Worm (Caenorhabditis elegans) whole organism, midembryonic: Measurements from ENCODE around the gene Y57G7A.3.

Source experiments
- T22C8.4 ChIP-seq: fragments of 200-800 bp; sonication (Bioruptor generic); IDR thresholded peaks from 2 replicates; pipeline ENCODE4 v1.3.6; 2022; ENCODE audit warnings: missing genetic modification characterization, missing compliant biosample characterization
- cog-1 ChIP-seq: sonication (generic microtip); optimal IDR thresholded peaks from 2 replicates; lab custom pipeline; 2016; ENCODE audit warnings: missing genetic modification characterization, missing compliant biosample characterization
- flt-1 ChIP-seq: fragments of 200-800 bp; sonication (Bioruptor generic); IDR thresholded peaks from 2 replicates; pipeline ENCODE4 v1.3.6; 2022; ENCODE audit warnings: missing genetic modification characterization, missing compliant biosample characterization
- klf-2 ChIP-seq: fragments of 200-800 bp; sonication (Bioruptor generic); conservative IDR thresholded peaks from 2 replicates; pipeline ENCODE4 v1.3.6; 2022; ENCODE audit warnings: missing genetic modification reagents, missing genetic modification characterization, missing compliant biosample characterization
- med-1 ChIP-seq: sonication (generic microtip); optimal IDR thresholded peaks from 2 replicates; lab custom pipeline; 2017; ENCODE audit warnings: missing genetic modification characterization, mild to moderate bottlenecking, missing compliant biosample characterization, antibody characterized with exemption, missing genetic modification reagents; ENCODE audit not compliant: insufficient read depth
- ref-1 ChIP-seq: fragments of 200-800 bp; sonication (Bioruptor generic); conservative IDR thresholded peaks from 2 replicates; pipeline ENCODE4 v1.3.6; 2022; ENCODE audit warnings: missing genetic modification reagents, missing genetic modification characterization, missing compliant biosample characterization
- tab-1 ChIP-seq: fragments of 200-800 bp; sonication (Bioruptor generic); IDR thresholded peaks from 2 replicates; pipeline ENCODE4 v1.3.6; 2022; ENCODE audit warnings: missing genetic modification characterization, missing compliant biosample characterization
- ztf-23 ChIP-seq: fragments of 200-800 bp; sonication (Bioruptor generic); IDR thresholded peaks from 2 replicates; pipeline ENCODE4 v1.3.6; 2022; ENCODE audit warnings: missing genetic modification reagents, missing genetic modification characterization, missing compliant biosample characterization
- ztf-29 ChIP-seq: fragments of 200-800 bp; sonication (Bioruptor generic); IDR thresholded peaks from 2 replicates; pipeline ENCODE4 v1.3.6; 2022; ENCODE audit warnings: missing genetic modification reagents, missing genetic modification characterization, missing compliant biosample characterization

Gene Y57G7A.3

DNA sequence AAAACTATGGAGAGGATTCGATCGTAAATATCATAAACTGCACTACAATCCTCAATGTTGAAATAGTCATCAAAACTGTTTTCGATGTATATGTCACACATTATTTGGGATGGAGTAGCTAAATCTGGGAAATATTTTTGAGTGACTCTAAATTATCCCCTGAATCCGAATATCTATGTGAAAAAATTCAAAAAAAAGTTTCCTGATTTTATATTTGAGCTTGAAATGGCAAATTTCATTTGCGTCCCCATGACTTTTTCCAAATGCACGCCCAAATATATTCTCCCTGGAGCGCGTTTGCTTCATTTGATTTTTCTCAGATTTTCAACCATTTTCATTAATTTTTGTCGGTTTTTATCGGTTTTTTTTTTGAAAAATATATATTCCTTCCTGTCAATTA lies 7.6 kb downstream of the Y57G7A.3 start, which contains the start of gene srz-64:
Gene srz-64 (minus strand): TSS at position 101 of the 400 bp plus-strand sequence.
- TF ChIP-seq ztf-29 (GFP tag; lab: Robert Waterston, UW) = no peak
- TF ChIP-seq med-1 (GFP tag; lab: Kevin White, UChicago) = no peak

DNA sequence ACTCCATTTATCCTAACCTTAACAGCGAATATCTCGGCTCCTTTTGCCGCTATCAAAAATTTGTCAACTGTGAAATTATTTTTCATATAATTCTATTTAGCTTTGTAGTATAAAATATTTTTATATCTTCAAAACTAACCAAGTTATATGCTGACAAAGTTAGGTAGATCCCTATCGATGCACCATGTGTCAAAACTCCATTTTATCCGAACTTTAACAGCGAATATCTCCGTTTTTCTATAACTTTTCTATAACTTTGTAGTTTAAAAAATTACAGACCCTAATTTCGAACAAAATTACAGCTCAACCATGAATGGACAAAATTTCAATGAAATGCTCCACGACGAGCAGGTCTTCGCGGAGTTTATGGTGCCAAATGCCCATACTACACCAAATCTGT lies 10.2 kb downstream of the Y57G7A.3 start, which contains the start of gene Y57G7A.2:
Gene Y57G7A.2 (plus strand): TSS at position 301 of the 400 bp plus-strand sequence.
- TF ChIP-seq ztf-29 (GFP tag; lab: Robert Waterston, UW) = no peak
- no peak for TF ChIP-seq flt-1 (GFP tag; lab: Robert Waterston, UW)
- TF ChIP-seq med-1 (GFP tag; lab: Kevin White, UChicago) = no peak
- no peak for TF ChIP-seq ref-1 (GFP tag; lab: Robert Waterston, UW)
- no peak for TF ChIP-seq tab-1
- no peak for TF ChIP-seq cog-1 (tag; lab: Kevin White, UChicago)
- TF ChIP-seq T22C8.4 = no peak
- TF ChIP-seq ztf-23 = no peak
- no peak for TF ChIP-seq klf-2

DNA sequence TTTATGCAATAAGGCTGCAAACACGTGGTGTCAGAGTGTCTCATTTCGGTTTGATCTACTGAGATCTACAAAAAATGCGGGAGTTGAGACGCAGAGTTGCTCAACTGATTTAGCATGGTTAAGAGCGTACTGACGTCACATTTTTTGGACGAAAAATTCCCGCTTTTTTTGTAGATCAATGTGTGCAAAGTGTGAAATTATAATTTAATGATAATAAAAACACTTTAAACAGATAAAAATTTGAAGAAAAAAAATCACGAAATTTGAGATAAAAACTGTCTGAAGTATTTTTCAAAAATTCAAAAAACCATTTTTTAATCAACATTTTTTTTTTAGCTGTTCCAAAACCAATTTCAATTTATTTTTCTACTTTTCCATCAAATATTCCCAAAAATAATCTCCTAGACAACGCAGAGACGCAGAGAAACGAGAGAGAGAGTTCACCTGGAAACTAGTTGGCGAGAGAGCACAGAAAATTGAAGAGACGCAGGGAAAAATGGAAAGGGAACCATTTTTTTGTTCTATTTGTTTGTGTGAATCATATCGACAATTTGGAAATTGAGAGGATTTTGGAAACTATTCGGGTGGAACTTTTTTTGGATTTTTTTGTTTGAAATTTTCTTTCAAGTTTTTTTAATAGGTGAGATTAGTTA lies 11.6 kb downstream of the Y57G7A.3 start:
- TF ChIP-seq T22C8.4 (no peak), ztf-23 (no peak), med-1 (GFP tag; lab: Kevin White, UChicago) (no peak), ztf-29 (GFP tag; lab: Robert Waterston, UW) (no peak), cog-1 (tag; lab: Kevin White, UChicago) (no peak), tab-1 (no peak), klf-2 (no peak), flt-1 (GFP tag; lab: Robert Waterston, UW) (no peak)

ce11 chrII:1297697-1298093 lies 12.1 kb downstream of the Y57G7A.3 start:
- TF ChIP-seq ref-1 (GFP tag; lab: Robert Waterston, UW) (no peak), T22C8.4 (no peak), med-1 (GFP tag; lab: Kevin White, UChicago) (no peak), cog-1 (tag; lab: Kevin White, UChicago) (no peak)

- TF ChIP-seq T22C8.4 (no peak), tab-1 (no peak), ztf-23 (no peak)
These were observed 12.6 kb downstream of the Y57G7A.3 start, which contains the start of gene Y57G7A.1 for ce11 chrII:1298169-1298568. Gene Y57G7A.1 (plus strand): TSS chrII:1298469.

ce11 chrII:1301554-1301953 lies 16.0 kb downstream of the Y57G7A.3 start, which contains the start of gene glb-31:
Gene glb-31 (minus strand): TSS chrII:1301654.
- no peak for TF ChIP-seq cog-1 (tag; lab: Kevin White, UChicago)
- TF ChIP-seq flt-1 (GFP tag; lab: Robert Waterston, UW) = no peak
- TF ChIP-seq ztf-29 (GFP tag; lab: Robert Waterston, UW) = no peak
- no peak for TF ChIP-seq ref-1 (GFP tag; lab: Robert Waterston, UW)
- no peak for TF ChIP-seq ztf-23

ce11 chrII:1306036-1306435 lies 20.5 kb downstream of the Y57G7A.3 start, which contains the start of gene emc-2:
Gene emc-2 (minus strand): TSS chrII:1306136.
- TF ChIP-seq tab-1 (no peak), T22C8.4 (0 out of 2 replicates have a peak, but pooled peaks have one; percentile 32)

DNA sequence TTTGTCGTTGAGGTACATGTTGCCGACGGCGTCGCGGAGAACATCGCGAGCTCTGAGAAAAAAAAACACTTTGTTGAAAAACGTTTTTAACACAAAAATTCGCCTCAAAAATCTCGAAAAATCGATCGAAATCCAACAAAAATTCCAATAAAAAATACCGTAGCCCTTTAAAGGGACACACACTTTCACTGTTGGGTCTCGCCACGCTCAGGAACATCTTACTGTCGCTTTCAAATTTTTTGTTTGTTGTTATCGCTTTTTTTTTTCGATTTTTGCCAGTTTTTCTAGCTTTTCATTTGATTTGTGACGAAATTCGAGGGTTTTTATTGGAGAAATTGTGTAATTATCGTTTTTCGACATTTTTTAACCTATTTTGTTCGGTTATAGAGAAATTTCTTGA lies 21.0 kb downstream of the Y57G7A.3 start:
- TF ChIP-seq med-1 (GFP tag; lab: Kevin White, UChicago) (no peak), klf-2 (no peak), ztf-23 (no peak), T22C8.4 (no peak), flt-1 (GFP tag; lab: Robert Waterston, UW) (no peak), ztf-29 (GFP tag; lab: Robert Waterston, UW) (no peak), tab-1 (no peak), ref-1 (GFP tag; lab: Robert Waterston, UW) (no peak), cog-1 (tag; lab: Kevin White, UChicago) (no peak)

ce11 chrII:1309892-1310516 lies 24.4 kb downstream of the Y57G7A.3 start, which contains the start of the genes alh-6 and fcho-1:
Gene alh-6 (minus strand): TSS chrII:1310133.
Gene fcho-1 (plus strand): TSS chrII:1310515.
- no peak for TF ChIP-seq ztf-23
- TF ChIP-seq cog-1 (tag; lab: Kevin White, UChicago) = no peak
- no peak for TF ChIP-seq ztf-29 (GFP tag; lab: Robert Waterston, UW)
- no peak for TF ChIP-seq flt-1 (GFP tag; lab: Robert Waterston, UW)
- no peak for TF ChIP-seq T22C8.4
- TF ChIP-seq med-1 (GFP tag; lab: Kevin White, UChicago) = no peak
- no peak for TF ChIP-seq klf-2
- TF ChIP-seq tab-1 = no peak
- TF ChIP-seq ref-1 (GFP tag; lab: Robert Waterston, UW) = no peak

- TF ChIP-seq cog-1 (tag; lab: Kevin White, UChicago) = no peak
- TF ChIP-seq ztf-29 (GFP tag; lab: Robert Waterston, UW) = no peak
- no peak for TF ChIP-seq tab-1
- TF ChIP-seq flt-1 (GFP tag; lab: Robert Waterston, UW) = no peak
- TF ChIP-seq T22C8.4 = no peak
- TF ChIP-seq med-1 (GFP tag; lab: Kevin White, UChicago) = no peak
- no peak for TF ChIP-seq ref-1 (GFP tag; lab: Robert Waterston, UW)
- no peak for TF ChIP-seq ztf-23
- no peak for TF ChIP-seq klf-2
These were observed 29.7 kb downstream of the Y57G7A.3 start for ce11 chrII:1315245-1315644.
